Fruit fly (Drosophila melanogaster): ENCODE measurements around the gene CASK.

DNA sequence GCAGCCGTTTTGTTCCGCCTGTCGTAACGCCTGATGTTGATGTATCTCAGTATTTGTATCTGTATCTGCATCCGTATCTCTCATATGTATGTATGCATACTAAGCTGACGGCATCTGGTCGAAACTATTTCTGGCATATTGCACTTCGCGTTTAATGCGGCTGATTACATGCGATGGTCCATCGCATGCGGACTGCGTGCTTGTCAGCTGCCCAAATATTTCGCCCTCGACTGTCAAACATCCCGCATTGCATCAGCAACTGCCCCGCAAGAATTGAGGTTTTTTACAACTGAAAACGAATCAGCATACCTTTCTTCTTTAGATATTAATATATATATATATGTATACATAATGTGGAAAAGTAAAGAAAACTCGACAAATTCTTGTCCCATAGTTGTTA, 40.4 kb upstream of the CASK start:
- TF ChIP-seq ttk (optimal IDR thresholded peaks at IDR 0.05) (no peak), h (optimal IDR thresholded peaks at IDR 0.05) (no peak), Myc (optimal IDR thresholded peaks at IDR 0.05) (no peak), Sin3A (optimal IDR thresholded peaks at IDR 0.05) (no peak), psq (optimal IDR thresholded peaks at IDR 0.05) (no peak), insv (optimal IDR thresholded peaks at IDR 0.05) (no peak)
